Worm (Caenorhabditis elegans): ENCODE measurements around the gene T28C12.15.

Gene T28C12.15

DNA sequence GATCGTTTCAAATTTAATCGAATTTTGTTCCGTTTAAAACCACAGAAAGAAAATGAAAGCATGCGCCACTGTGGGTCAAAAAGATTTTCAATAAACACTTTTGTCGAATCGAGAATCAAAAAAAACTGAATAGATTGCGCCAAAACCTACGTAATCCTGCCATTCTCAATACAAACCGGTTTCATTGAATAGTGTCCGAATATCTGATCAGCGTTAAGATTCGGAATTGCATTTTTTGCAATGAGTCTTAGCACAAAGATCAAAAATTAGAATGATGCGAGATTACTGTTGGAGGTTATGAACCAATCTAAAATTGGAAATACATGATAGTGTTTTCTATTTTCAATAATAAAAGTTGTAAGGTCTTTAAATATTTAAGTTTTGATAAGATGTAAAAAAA, 3.7 kb downstream of the T28C12.15 start:
- TF ChIP-seq fkh-3 (tag; optimal IDR thresholded peaks at IDR 0.05), result no peak
- no peak for TF ChIP-seq hlh-26 (GFP tag; conservative IDR thresholded peaks at IDR 0.05)
- TF ChIP-seq rcor-1 (GFP tag; IDR thresholded peaks at IDR 0.05), result no peak

DNA sequence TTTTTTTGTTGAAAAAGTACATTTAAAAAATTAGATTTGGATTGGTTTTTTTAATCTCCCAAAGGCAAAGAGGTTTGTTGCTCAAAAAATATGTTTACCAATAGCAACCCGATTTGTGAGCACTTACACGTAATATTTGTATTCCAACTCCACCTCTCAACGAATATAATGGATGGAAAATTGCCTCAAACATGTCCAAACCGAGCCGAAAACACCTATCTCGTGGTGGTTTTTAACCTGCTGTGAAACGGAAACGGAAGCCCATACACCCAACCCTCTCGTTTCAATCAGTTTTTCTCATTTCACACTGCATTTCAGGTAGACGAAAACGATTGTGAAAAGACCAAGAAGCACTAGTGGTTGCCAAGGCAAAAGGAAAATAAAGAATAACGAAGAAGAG, 5.0 kb downstream of the T28C12.15 start, which contains the start of gene cest-24:
Gene cest-24 (plus strand): TSS at position 301 of the 400 bp plus-strand sequence.
- TF ChIP-seq ceh-79 (tag; optimal IDR thresholded peaks at IDR 0.05) (no peak), mcd-1 (GFP tag; IDR thresholded peaks at IDR 0.05) (no peak), lsy-27 (tag; optimal IDR thresholded peaks at IDR 0.05; ENCODE audit: borderline replicate concordance, insufficient read depth) (no peak), ceh-100 (GFP tag; IDR thresholded peaks at IDR 0.05) (no peak), egl-44 (GFP tag; IDR thresholded peaks at IDR 0.05) (no peak), attf-6 (GFP tag; IDR thresholded peaks at IDR 0.05) (no peak), T26A5.8 (tag; optimal IDR thresholded peaks at IDR 0.05) (no peak), ztf-22 (GFP tag; optimal IDR thresholded peaks at IDR 0.05) (no peak), fkh-3 (tag; optimal IDR thresholded peaks at IDR 0.05) (no peak), bed-1 (GFP tag; IDR thresholded peaks at IDR 0.05) (no peak), Y53F4B.3 (GFP tag; IDR thresholded peaks at IDR 0.05) (no peak), K11D2.4 (GFP tag; IDR thresholded peaks at IDR 0.05) (no peak), nhr-179 (tag; optimal IDR thresholded peaks at IDR 0.05) (no peak), ztf-18 (tag; optimal IDR thresholded peaks at IDR 0.05) (no peak)

DNA sequence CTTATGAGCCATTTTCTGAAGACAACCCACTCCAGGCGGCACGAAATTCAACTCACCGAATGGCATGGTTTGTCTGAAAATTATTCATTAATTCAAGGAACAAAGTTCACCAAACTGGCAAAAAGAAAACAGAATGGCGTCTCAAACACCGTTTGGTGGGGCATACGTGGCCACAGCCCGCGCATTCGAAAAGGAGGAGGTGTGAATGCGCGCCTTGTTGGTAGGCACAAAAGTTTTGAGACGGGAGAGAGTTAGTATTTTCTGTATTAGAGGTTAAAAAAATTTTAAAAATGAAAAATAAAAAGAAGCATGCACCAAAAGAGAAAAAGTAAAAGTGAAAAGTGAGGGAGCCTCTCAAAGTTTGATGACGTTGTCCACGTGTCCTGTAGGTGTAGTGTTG, 9.6 kb downstream of the T28C12.15 start:
- TF ChIP-seq madf-6 (GFP tag; IDR thresholded peaks at IDR 0.05) (peak; percentile 62), F39B2.1 (GFP tag; IDR thresholded peaks at IDR 0.05) (no peak), snpc-1.3 (tag; optimal IDR thresholded peaks at IDR 0.05; ENCODE audit: insufficient read depth) (no peak), efl-1 (GFP tag; optimal IDR thresholded peaks at IDR 0.05) (peak; percentile 60), ceh-40 (GFP tag; IDR thresholded peaks at IDR 0.05) (no peak), sea-2 (GFP tag; IDR thresholded peaks at IDR 0.05) (no peak), madf-8 (GFP tag; conservative IDR thresholded peaks at IDR 0.05) (0 out of 2 replicates have a peak, but pooled peaks have one; percentile 7)

DNA sequence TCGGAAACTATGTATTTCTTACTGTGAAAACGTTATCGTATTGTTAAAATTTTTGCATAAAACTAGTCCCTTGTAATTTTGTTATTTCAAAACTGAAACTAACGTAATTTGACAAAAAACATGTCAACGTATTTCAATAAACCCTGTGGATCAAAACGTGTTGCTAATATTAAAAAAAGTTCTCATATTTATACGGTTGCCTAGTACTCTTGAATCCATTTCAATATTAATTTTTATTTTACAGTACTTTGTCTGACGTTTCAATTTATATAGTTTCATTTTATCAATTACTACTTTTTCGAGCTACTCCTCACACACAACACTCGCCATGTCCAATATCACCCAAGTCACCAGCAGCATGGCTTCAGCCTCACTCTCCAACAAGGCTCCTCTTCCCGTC, 18.1 kb downstream of the T28C12.15 start, which contains the start of gene sago-1:
Gene sago-1 (plus strand): TSS at position 301 of the 400 bp plus-strand sequence.
- TF ChIP-seq madf-10 (tag; optimal IDR thresholded peaks at IDR 0.05) (no peak), die-1 (tag; optimal IDR thresholded peaks at IDR 0.05) (no peak), Y53F4B.3 (GFP tag; IDR thresholded peaks at IDR 0.05) (no peak), lir-1 (GFP tag; conservative IDR thresholded peaks at IDR 0.05) (no peak), ztf-26 (tag; optimal IDR thresholded peaks at IDR 0.05) (no peak), B0019.2 (GFP tag; conservative IDR thresholded peaks at IDR 0.05) (no peak), ets-4 (GFP tag; optimal IDR thresholded peaks at IDR 0.05) (no peak), mel-28 (tag; optimal IDR thresholded peaks at IDR 0.05; ENCODE audit: borderline replicate concordance) (no peak)

DNA sequence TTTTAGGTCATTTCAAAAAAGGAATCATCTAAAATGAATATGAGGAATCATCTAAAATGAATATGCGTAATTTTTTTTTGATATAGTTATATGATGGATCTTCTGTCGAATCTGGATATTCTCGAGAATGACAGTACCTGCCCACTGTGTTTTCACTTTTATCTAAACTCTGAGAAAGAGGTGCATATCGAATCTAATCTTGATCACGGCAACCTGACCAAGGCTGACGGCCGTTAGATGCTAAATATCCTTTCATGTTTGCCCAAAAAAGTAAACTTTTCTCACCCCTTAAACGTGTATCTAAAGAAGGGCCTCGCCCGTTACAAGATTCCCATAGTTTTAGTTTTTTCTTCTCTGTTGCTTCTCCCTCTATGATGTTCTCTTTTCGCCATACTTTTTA, 19.1 kb downstream of the T28C12.15 start:
- TF ChIP-seq chd-7 (tag; optimal IDR thresholded peaks at IDR 0.05), result no peak
- no peak for TF ChIP-seq hrde-1 (tag; optimal IDR thresholded peaks at IDR 0.05; ENCODE audit: borderline replicate concordance)
- no peak for TF ChIP-seq bed-1 (GFP tag; IDR thresholded peaks at IDR 0.05)
- TF ChIP-seq sea-2 (GFP tag; IDR thresholded peaks at IDR 0.05), result no peak
- TF ChIP-seq F39B2.1 (GFP tag; IDR thresholded peaks at IDR 0.05), result no peak
- TF ChIP-seq D2030.7 (GFP tag; IDR thresholded peaks at IDR 0.05), result no peak
- TF ChIP-seq Y95B8A.8 (GFP tag; IDR thresholded peaks at IDR 0.05), result no peak
- no peak for TF ChIP-seq C17E4.6 (GFP tag; IDR thresholded peaks at IDR 0.05)
